Worm (Caenorhabditis elegans): ENCODE measurements around the gene ZK1073.2.

The ZK1073.2 gene

ce11 chrX:16112923-16113322, 9.4 kb downstream of the ZK1073.2 start:
- no peak for TF ChIP-seq unc-62 (GFP tag; optimal IDR thresholded peaks at IDR 0.05)

ce11 chrX:16113996-16114395, 10.5 kb downstream of the ZK1073.2 start:
- TF ChIP-seq unc-62 (GFP tag; optimal IDR thresholded peaks at IDR 0.05) = no peak

- no peak for TF ChIP-seq unc-62 (GFP tag; optimal IDR thresholded peaks at IDR 0.05)
Observed at ce11 chrX:16116279-16116678, 12.8 kb downstream of the ZK1073.2 start.

ce11 chrX:16117176-16117575, 13.7 kb downstream of the ZK1073.2 start:
- TF ChIP-seq unc-62 (GFP tag; optimal IDR thresholded peaks at IDR 0.05) = no peak

- no peak for TF ChIP-seq unc-62 (GFP tag; optimal IDR thresholded peaks at IDR 0.05)
Observed at ce11 chrX:16117618-16118017, 14.1 kb downstream of the ZK1073.2 start.

- TF ChIP-seq unc-62 (GFP tag; optimal IDR thresholded peaks at IDR 0.05) = no peak
Observed at ce11 chrX:16122628-16123027, 19.1 kb downstream of the ZK1073.2 start.

ce11 chrX:16124290-16124689, 20.8 kb downstream of the ZK1073.2 start:
- no peak for TF ChIP-seq unc-62 (GFP tag; optimal IDR thresholded peaks at IDR 0.05)

ce11 chrX:16124794-16125193, 21.3 kb downstream of the ZK1073.2 start:
- no peak for TF ChIP-seq unc-62 (GFP tag; optimal IDR thresholded peaks at IDR 0.05)

ce11 chrX:16128794-16129193, 25.3 kb downstream of the ZK1073.2 start, which contains the start of gene ZK1073.1:
Gene ZK1073.1, minus strand, starts transcription at chrX:16128865.
- TF ChIP-seq unc-62 (GFP tag; optimal IDR thresholded peaks at IDR 0.05) = no peak

ce11 chrX:16130213-16130612, 26.7 kb downstream of the ZK1073.2 start:
- TF ChIP-seq unc-62 (GFP tag; optimal IDR thresholded peaks at IDR 0.05) = no peak

ce11 chrX:16131044-16131443, 27.5 kb downstream of the ZK1073.2 start:
- no peak for TF ChIP-seq unc-62 (GFP tag; optimal IDR thresholded peaks at IDR 0.05)

- TF ChIP-seq unc-62 (GFP tag; optimal IDR thresholded peaks at IDR 0.05) = no peak
Observed at ce11 chrX:16133815-16134214, 30.3 kb downstream of the ZK1073.2 start.

- TF ChIP-seq unc-62 (GFP tag; optimal IDR thresholded peaks at IDR 0.05) = no peak
Observed at ce11 chrX:16140822-16141221, 37.3 kb downstream of the ZK1073.2 start.

ce11 chrX:16143853-16144252, 40.4 kb downstream of the ZK1073.2 start:
- no peak for TF ChIP-seq unc-62 (GFP tag; optimal IDR thresholded peaks at IDR 0.05)

- no peak for TF ChIP-seq unc-62 (GFP tag; optimal IDR thresholded peaks at IDR 0.05)
Observed at ce11 chrX:16144584-16144983, 41.1 kb downstream of the ZK1073.2 start.

ce11 chrX:16145244-16145643, 41.7 kb downstream of the ZK1073.2 start:
- TF ChIP-seq unc-62 (GFP tag; optimal IDR thresholded peaks at IDR 0.05) = no peak

- no peak for TF ChIP-seq unc-62 (GFP tag; optimal IDR thresholded peaks at IDR 0.05)
Observed at ce11 chrX:16146972-16147593, 43.6 kb downstream of the ZK1073.2 start, which contains the start of gene F09C8.2. Gene F09C8.2, minus strand, starts transcription at chrX:16147022.

ce11 chrX:16147728-16148197, 44.3 kb downstream of the ZK1073.2 start:
- TF ChIP-seq unc-62 (GFP tag; optimal IDR thresholded peaks at IDR 0.05) = no peak

Measured in whole organism, dauer.